Worm (Caenorhabditis elegans) whole organism, early embryonic: ENCODE results near the gene crm-1.

Experiments used
- F13C5.2 ChIP-seq: sonication (generic microtip); optimal IDR thresholded peaks from 2 replicates; lab custom pipeline; 2017; ENCODE audit warnings: mild to moderate bottlenecking, missing genetic modification characterization, inconsistent platforms, missing compliant biosample characterization
- ama-1 ChIP-seq: fragments of 150-350 bp; optimal IDR thresholded peaks from 2 replicates; lab custom pipeline; 2014
- ceh-13 ChIP-seq: fragments of 200-800 bp; sonication (Bioruptor generic); optimal IDR thresholded peaks from 2 replicates; lab custom pipeline; 2018; ENCODE audit warnings: mild to moderate bottlenecking, missing genetic modification characterization, missing compliant biosample characterization
- ceh-36 ChIP-seq: sonication (generic microtip); optimal IDR thresholded peaks from 2 replicates; lab custom pipeline; 2016; ENCODE audit warnings: missing genetic modification characterization, inconsistent platforms, missing compliant biosample characterization
- ets-7 ChIP-seq: sonication (generic microtip); optimal IDR thresholded peaks from 2 replicates; lab custom pipeline; 2016; ENCODE audit warnings: missing genotype, missing genetic modification characterization, missing compliant biosample characterization
- flt-1 ChIP-seq: fragments of 200-800 bp; sonication (Bioruptor generic); IDR thresholded peaks from 2 replicates; pipeline ENCODE4 v1.3.6; 2022; ENCODE audit warnings: missing genetic modification characterization, missing compliant biosample characterization
- hmg-4 ChIP-seq: fragments of 200-800 bp; sonication (Bioruptor generic); optimal IDR thresholded peaks from 2 replicates; lab custom pipeline; 2018; ENCODE audit warnings: mild to moderate bottlenecking, missing genetic modification characterization, missing compliant biosample characterization
- scrt-1 ChIP-seq: fragments of 200-800 bp; sonication (Bioruptor generic); IDR thresholded peaks from 2 replicates; pipeline ENCODE4 v1.3.6; 2022; ENCODE audit warnings: missing genetic modification characterization, missing compliant biosample characterization
- tbx-11 ChIP-seq: fragments of 200-800 bp; sonication (Bioruptor generic); IDR thresholded peaks from 2 replicates; pipeline ENCODE4 v1.3.6; 2022; ENCODE audit warnings: missing genetic modification characterization, missing compliant biosample characterization
- tbx-37 ChIP-seq: fragments of 200-800 bp; sonication (Bioruptor generic); conservative IDR thresholded peaks from 2 replicates; pipeline ENCODE4 v1.3.6; 2022; ENCODE audit warnings: missing genetic modification reagents, missing genetic modification characterization, missing compliant biosample characterization

DNA sequence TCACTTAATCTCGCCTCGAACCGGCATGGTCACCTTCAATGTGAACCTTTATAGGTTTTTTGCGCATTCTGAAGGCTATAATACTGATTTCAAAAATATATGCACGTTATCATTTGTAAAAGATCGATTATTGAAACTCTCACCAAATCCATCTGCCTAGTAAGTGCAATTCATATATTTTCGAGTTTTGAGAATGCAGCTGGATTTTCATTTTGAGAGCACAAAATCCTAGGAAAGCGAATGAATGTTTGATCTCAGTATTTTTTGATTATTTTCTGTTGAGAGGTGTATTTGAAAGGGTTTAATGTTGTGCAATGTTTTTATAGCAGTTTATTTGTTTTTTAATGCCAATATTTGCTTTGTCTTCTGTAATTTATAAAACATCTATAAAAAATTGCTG lies 55.9 kb downstream of the crm-1 start:
- TF ChIP-seq F13C5.2 (tag; lab: Kevin White, UChicago): no peak
- TF ChIP-seq tbx-11: no peak
- no peak for TF ChIP-seq flt-1
- no peak for TF ChIP-seq ama-1
- TF ChIP-seq hmg-4 (GFP tag; lab: Kevin White, UChicago): no peak
- no peak for TF ChIP-seq ceh-36 (tag; lab: Kevin White, UChicago)
- TF ChIP-seq ceh-13 (GFP tag; lab: Kevin White, UChicago): no peak
- no peak for TF ChIP-seq tbx-37 (GFP tag; lab: Robert Waterston, UW)
- TF ChIP-seq ets-7 (tag; lab: Kevin White, UChicago): no peak
- no peak for TF ChIP-seq scrt-1 (GFP tag; lab: Robert Waterston, UW)
